Worm (Caenorhabditis elegans) whole organism, young adult: ENCODE results near the gene tat-6.

ENCODE experiments used
- C17E4.6 ChIP-seq: fragments of 200-800 bp; sonication (Bioruptor generic); IDR thresholded peaks from 2 replicates; pipeline ENCODE4 v1.3.6; 2022; ENCODE audit warnings: missing genetic modification reagents, missing genetic modification characterization, missing compliant biosample characterization
- F37B4.10 ChIP-seq: fragments of 200-800 bp; sonication (Bioruptor generic); IDR thresholded peaks from 2 replicates; pipeline ENCODE4 v1.3.6; 2022; ENCODE audit warnings: missing genetic modification characterization, missing compliant biosample characterization
- F39B2.1 ChIP-seq: fragments of 200-800 bp; sonication (Bioruptor generic); IDR thresholded peaks from 2 replicates; pipeline ENCODE4 v1.3.6; 2022; ENCODE audit warnings: missing genetic modification reagents, missing genetic modification characterization, missing compliant biosample characterization
- akir-1 ChIP-seq: fragments of 200-800 bp; sonication (Bioruptor generic); optimal IDR thresholded peaks from 2 replicates; lab custom pipeline; 2018; ENCODE audit warnings: mild to moderate bottlenecking, missing genetic modification characterization, moderate library complexity, missing compliant biosample characterization
- athp-1 ChIP-seq: sonication (generic microtip); optimal IDR thresholded peaks from 2 replicates; lab custom pipeline; 2017; ENCODE audit warnings: mild to moderate bottlenecking, missing genetic modification characterization, missing compliant biosample characterization
- attf-3 ChIP-seq: fragments of 200-800 bp; sonication (Bioruptor generic); conservative IDR thresholded peaks from 2 replicates; pipeline ENCODE4 v1.3.6; 2022; ENCODE audit warnings: missing genetic modification reagents, missing genetic modification characterization, missing compliant biosample characterization
- bed-1 ChIP-seq: fragments of 200-800 bp; sonication (Bioruptor generic); IDR thresholded peaks from 2 replicates; pipeline ENCODE4 v1.3.6; 2022; ENCODE audit warnings: missing genetic modification reagents, missing genetic modification characterization, missing compliant biosample characterization
- ccch-3 ChIP-seq: fragments of 200-800 bp; sonication (Bioruptor generic); optimal IDR thresholded peaks from 2 replicates; lab custom pipeline; 2018; ENCODE audit warnings: mild to moderate bottlenecking, missing genetic modification characterization, missing compliant biosample characterization
- cebp-1 ChIP-seq, 2 experiments: fragments of 200-800 bp in 1 of 2; sonication (Bioruptor generic) in 1 of 2; sonication (generic microtip) in 1 of 2; IDR thresholded peaks in 1 of 2; optimal IDR thresholded peaks in 1 of 2; 2 replicates each; pipeline versions ENCODE4 v1.3.6 to Lab custom; 2017 to 2022; ENCODE audit warnings: missing compliant biosample characterization in 2 of 2, missing genetic modification characterization in 2 of 2, mild to moderate bottlenecking in 1 of 2, missing genetic modification reagents in 1 of 2, moderate library complexity in 1 of 2
- ceh-40 ChIP-seq: fragments of 200-800 bp; sonication (Bioruptor generic); IDR thresholded peaks from 2 replicates; pipeline ENCODE4 v1.3.6; 2022; ENCODE audit warnings: missing genetic modification characterization, missing compliant biosample characterization
- ceh-58 ChIP-seq: fragments of 200-800 bp; sonication (Bioruptor generic); IDR thresholded peaks from 2 replicates; pipeline ENCODE4 v1.3.6; 2022; ENCODE audit warnings: missing genetic modification characterization, missing compliant biosample characterization
- die-1 ChIP-seq: sonication (generic microtip); optimal IDR thresholded peaks from 2 replicates; lab custom pipeline; 2016; ENCODE audit warnings: missing genotype, mild to moderate bottlenecking, missing genetic modification characterization, missing compliant biosample characterization
- dox-1 ChIP-seq: fragments of 200-800 bp; sonication (Bioruptor generic); IDR thresholded peaks from 2 replicates; pipeline ENCODE4 v1.3.6; 2022; ENCODE audit warnings: missing genetic modification reagents, missing genetic modification characterization, missing compliant biosample characterization
- dpff-1 ChIP-seq: sonication (generic microtip); optimal IDR thresholded peaks from 2 replicates; lab custom pipeline; 2017; ENCODE audit warnings: mild to moderate bottlenecking, missing genetic modification characterization, missing compliant biosample characterization
- dpl-1 ChIP-seq: fragments of 150-350 bp; optimal IDR thresholded peaks from 2 replicates; lab custom pipeline; 2014; ENCODE audit warnings: missing biosample characterization, missing genetic modification reagents, missing genetic modification characterization
- efl-1 ChIP-seq: fragments of 150-350 bp; optimal IDR thresholded peaks from 2 replicates; lab custom pipeline; 2014; ENCODE audit warnings: missing biosample characterization, missing genetic modification reagents, missing genetic modification characterization
- egl-44 ChIP-seq: fragments of 200-800 bp; sonication (Bioruptor generic); IDR thresholded peaks from 2 replicates; pipeline ENCODE4 v1.3.6; 2022; ENCODE audit warnings: missing genetic modification reagents, missing genetic modification characterization, missing compliant biosample characterization
- fkh-3 ChIP-seq: sonication (generic microtip); optimal IDR thresholded peaks from 2 replicates; lab custom pipeline; 2016; ENCODE audit warnings: mild to moderate bottlenecking, missing genetic modification characterization, missing compliant biosample characterization
- hmg-20 ChIP-seq: fragments of 200-800 bp; sonication (Bioruptor generic); IDR thresholded peaks from 2 replicates; pipeline ENCODE4 v1.3.6; 2022; ENCODE audit warnings: missing genetic modification reagents, missing genetic modification characterization, missing compliant biosample characterization
- hrde-1 ChIP-seq: sonication (generic microtip); optimal IDR thresholded peaks from 2 replicates; lab custom pipeline; 2016; ENCODE audit warnings: missing genetic modification characterization, mild to moderate bottlenecking, missing compliant biosample characterization, moderate library complexity, missing genotype, missing genetic modification reagents, borderline replicate concordance
- hsf-1 ChIP-seq: fragments of 200-800 bp; sonication (Bioruptor generic); IDR thresholded peaks from 2 replicates; pipeline ENCODE4 v1.3.6; 2022; ENCODE audit warnings: missing genetic modification reagents, missing genetic modification characterization, missing compliant biosample characterization
- let-526 ChIP-seq: fragments of 200-800 bp; sonication (Bioruptor generic); IDR thresholded peaks from 2 replicates; pipeline ENCODE4 v1.3.6; 2022; ENCODE audit warnings: missing genetic modification reagents, missing genetic modification characterization, missing compliant biosample characterization
- let-607 ChIP-seq, 2 experiments: fragments of 200-800 bp in 1 of 2; sonication (Bioruptor generic) in 1 of 2; sonication (generic microtip) in 1 of 2; optimal IDR thresholded peaks; 2 replicates each; lab custom pipeline; 2016 to 2018; ENCODE audit warnings: mild to moderate bottlenecking in 2 of 2, missing compliant biosample characterization in 2 of 2, missing genetic modification characterization in 2 of 2, moderate library complexity in 2 of 2, missing genotype in 1 of 2
- lin-26 ChIP-seq: fragments of 200-800 bp; sonication (Bioruptor generic); IDR thresholded peaks from 2 replicates; pipeline ENCODE4 v1.3.6; 2022; ENCODE audit warnings: missing genetic modification reagents, missing genetic modification characterization, missing compliant biosample characterization
- madf-6 ChIP-seq: fragments of 200-800 bp; sonication (Bioruptor generic); IDR thresholded peaks from 2 replicates; pipeline ENCODE4 v1.3.6; 2022; ENCODE audit warnings: missing genetic modification reagents, missing genetic modification characterization, missing compliant biosample characterization
- mel-28 ChIP-seq: sonication (generic microtip); optimal IDR thresholded peaks from 2 replicates; lab custom pipeline; 2016; ENCODE audit warnings: borderline replicate concordance, mild to moderate bottlenecking, missing genetic modification characterization, missing compliant biosample characterization
- mes-4 ChIP-seq: sonication (generic microtip); optimal IDR thresholded peaks from 2 replicates; lab custom pipeline; 2016; ENCODE audit warnings: missing genotype, missing genetic modification characterization, missing compliant biosample characterization
- nfya-1 ChIP-seq: sonication (generic microtip); optimal IDR thresholded peaks from 2 replicates; lab custom pipeline; 2017; ENCODE audit warnings: antibody characterized with exemption, missing compliant biosample characterization, missing genetic modification characterization, borderline replicate concordance; ENCODE audit not compliant: insufficient read depth
- nfya-2 ChIP-seq: fragments of 200-800 bp; sonication (Bioruptor generic); IDR thresholded peaks from 2 replicates; pipeline ENCODE4 v1.3.6; 2022; ENCODE audit warnings: missing genetic modification reagents, missing genetic modification characterization, missing compliant biosample characterization
- nfyb-1 ChIP-seq: fragments of 200-800 bp; sonication (Bioruptor generic); IDR thresholded peaks from 2 replicates; pipeline ENCODE4 v1.3.6; 2022; ENCODE audit warnings: missing genetic modification reagents, missing genetic modification characterization, missing compliant biosample characterization
- nhr-120 ChIP-seq: fragments of 200-800 bp; sonication (Bioruptor generic); IDR thresholded peaks from 2 replicates; pipeline ENCODE4 v1.3.6; 2022; ENCODE audit warnings: missing genetic modification characterization, missing compliant biosample characterization
- nhr-179 ChIP-seq: sonication (generic microtip); optimal IDR thresholded peaks from 2 replicates; lab custom pipeline; 2016; ENCODE audit warnings: mild to moderate bottlenecking, missing genetic modification characterization, missing compliant biosample characterization
- nhr-27 ChIP-seq: fragments of 200-800 bp; sonication (Bioruptor generic); optimal IDR thresholded peaks from 2 replicates; lab custom pipeline; 2018; ENCODE audit warnings: mild to moderate bottlenecking, missing genetic modification characterization, moderate library complexity, missing compliant biosample characterization
- nhr-80 ChIP-seq: sonication (generic microtip); optimal IDR thresholded peaks from 2 replicates; lab custom pipeline; 2016; ENCODE audit warnings: missing genetic modification characterization, missing compliant biosample characterization
- rcor-1 ChIP-seq: fragments of 200-800 bp; sonication (Bioruptor generic); IDR thresholded peaks from 2 replicates; pipeline ENCODE4 v1.3.6; 2022; ENCODE audit warnings: missing genetic modification reagents, missing genetic modification characterization, missing compliant biosample characterization
- repo-1 ChIP-seq: sonication (generic microtip); optimal IDR thresholded peaks from 2 replicates; lab custom pipeline; 2017; ENCODE audit warnings: mild to moderate bottlenecking, missing genetic modification characterization, missing compliant biosample characterization
- snpc-1.3 ChIP-seq: sonication (generic microtip); optimal IDR thresholded peaks from 2 replicates; lab custom pipeline; 2017; ENCODE audit warnings: missing genetic modification characterization, mild to moderate bottlenecking, missing compliant biosample characterization, antibody characterized with exemption, moderate library complexity, missing genotype, missing genetic modification reagents; ENCODE audit not compliant: insufficient read depth
- tlf-1 ChIP-seq: fragments of 200-800 bp; sonication (Bioruptor generic); optimal IDR thresholded peaks from 2 replicates; lab custom pipeline; 2018; ENCODE audit warnings: mild to moderate bottlenecking, missing genetic modification characterization, missing compliant biosample characterization
- zfh-2 ChIP-seq: fragments of 200-800 bp; sonication (Bioruptor generic); conservative IDR thresholded peaks from 2 replicates; pipeline ENCODE4 v1.3.6; 2022; ENCODE audit warnings: missing genetic modification reagents, missing genetic modification characterization, missing compliant biosample characterization
- ztf-25 ChIP-seq: fragments of 200-800 bp; sonication (Bioruptor generic); IDR thresholded peaks from 2 replicates; pipeline ENCODE4 v1.3.6; 2022; ENCODE audit warnings: missing genetic modification reagents, missing genetic modification characterization, missing compliant biosample characterization
- ztf-6 ChIP-seq: fragments of 200-800 bp; sonication (Bioruptor generic); IDR thresholded peaks from 2 replicates; pipeline ENCODE4 v1.3.6; 2022; ENCODE audit warnings: missing genetic modification reagents, missing genetic modification characterization, missing compliant biosample characterization

The tat-6 gene

DNA sequence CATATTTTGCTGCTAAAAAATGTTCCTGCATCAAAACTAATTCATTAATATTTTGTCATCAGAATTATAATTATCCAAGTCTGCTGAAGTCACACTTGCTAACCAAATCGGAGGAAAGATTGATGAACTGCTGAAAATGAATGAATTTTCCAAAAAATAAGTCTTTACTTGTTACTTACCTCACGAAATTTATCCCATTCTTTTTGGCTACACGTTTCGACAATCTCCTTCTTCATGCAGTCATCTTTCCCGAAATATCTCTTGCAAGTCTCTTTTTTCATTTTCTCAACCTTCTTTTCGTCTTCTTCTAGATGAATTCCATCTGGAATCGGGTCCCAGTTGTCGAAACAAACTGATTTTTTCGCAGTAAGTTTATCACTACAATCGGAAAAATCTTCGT lies 29.5 kb downstream of the tat-6 start:
- TF ChIP-seq nhr-27 (tag; lab: Kevin White, UChicago) = no peak
- TF ChIP-seq, all 124 proteins: peak for 0

DNA sequence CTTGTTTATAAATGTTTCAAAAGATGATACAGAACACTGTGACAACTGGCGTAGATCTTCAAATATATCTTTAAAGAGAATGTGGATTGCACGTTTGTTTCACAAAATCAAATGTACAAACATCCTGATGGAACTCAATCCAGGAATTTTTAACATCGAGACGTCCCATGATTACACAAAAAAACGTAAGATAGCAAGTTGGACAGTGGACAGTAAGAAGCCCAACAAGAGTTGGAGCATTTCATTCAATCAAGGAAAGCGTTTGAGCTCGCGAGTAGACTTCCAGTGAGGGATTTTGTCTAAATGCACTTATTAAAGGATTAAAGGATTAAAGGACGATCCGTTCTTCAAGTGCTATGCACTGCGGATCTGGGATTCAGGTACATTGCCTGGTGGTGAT lies 30.3 kb downstream of the tat-6 start, which contains the start of gene C36C5.12:
TSS of gene C36C5.12 (minus strand) at position 101 of the 400 bp plus-strand sequence.
- TF ChIP-seq madf-6 (GFP tag; lab: Robert Waterston, UW) (no peak), ztf-6 (GFP tag; lab: Robert Waterston, UW) (no peak), C17E4.6 (no peak), egl-44 (GFP tag; lab: Robert Waterston, UW) (no peak), nhr-120 (GFP tag; lab: Robert Waterston, UW) (no peak)

DNA sequence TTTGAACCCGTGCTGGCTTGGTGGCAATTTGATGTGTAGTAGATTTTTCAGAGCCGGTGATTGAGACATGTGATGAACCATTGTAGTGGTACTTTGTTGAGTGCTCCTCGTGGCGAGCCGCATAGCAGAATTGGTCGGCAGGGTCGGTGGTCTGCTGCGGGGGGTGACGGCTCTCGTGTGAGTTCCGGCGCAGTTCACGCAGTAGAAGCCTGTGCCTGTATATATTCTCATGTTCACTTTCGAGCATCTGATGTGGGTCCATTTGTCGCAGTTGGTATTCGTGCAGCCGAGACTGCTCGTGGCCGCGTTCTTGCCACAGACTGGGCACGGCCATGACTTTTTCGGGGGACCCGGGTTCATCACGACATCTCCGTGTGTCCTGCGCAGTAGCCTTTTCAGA lies 33.4 kb downstream of the tat-6 start:
- TF ChIP-seq zfh-2 (GFP tag; lab: Robert Waterston, UW) = peak; percentile 67
- no peak for TF ChIP-seq fkh-3 (tag; lab: Kevin White, UChicago)

DNA sequence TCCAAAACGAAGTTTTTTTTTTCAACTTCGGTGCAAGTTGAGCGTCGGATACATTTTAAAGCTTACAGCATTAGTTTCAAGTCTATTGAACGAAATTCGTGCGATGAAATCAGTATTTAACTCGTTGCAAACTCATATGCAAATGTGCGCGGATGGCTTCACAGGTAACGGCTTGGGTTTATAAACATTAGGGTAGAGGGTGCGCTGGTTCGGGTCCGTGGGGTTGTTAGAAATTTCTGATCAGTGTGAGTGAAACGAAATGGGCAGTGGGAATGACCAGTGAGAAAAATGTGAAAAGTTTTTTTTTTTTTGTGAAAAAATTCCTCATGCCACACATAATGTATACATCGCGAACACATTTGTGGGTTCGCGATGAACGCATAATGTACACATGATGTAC lies 34.2 kb downstream of the tat-6 start:
- TF ChIP-seq nhr-179 = no peak
- no peak for TF ChIP-seq dpff-1 (tag; lab: Kevin White, UChicago)
- TF ChIP-seq ztf-25 (GFP tag; lab: Robert Waterston, UW) = no peak
- peak; percentile 9 for TF ChIP-seq dpl-1 (GFP tag; lab: Kevin White, UChicago)
- no peak for TF ChIP-seq let-526 (GFP tag; lab: Robert Waterston, UW)
- TF ChIP-seq nfyb-1 = peak; percentile 62; the same call in 1 of the 2 replicates
- TF ChIP-seq die-1 (tag; lab: Kevin White, UChicago) = peak; percentile 73
- no peak for TF ChIP-seq tlf-1 (GFP tag; lab: Kevin White, UChicago)
- 0 out of 2 replicates have a peak, but pooled peaks have one; percentile 58 for TF ChIP-seq bed-1 (GFP tag; lab: Robert Waterston, UW)
- no peak for TF ChIP-seq nhr-80 (tag; lab: Kevin White, UChicago)
- no peak for TF ChIP-seq C17E4.6
- peak; percentile 66 for TF ChIP-seq rcor-1
- peak; percentile 59; the same call in 1 of the 2 replicates for TF ChIP-seq dox-1 (GFP tag; lab: Robert Waterston, UW)
- TF ChIP-seq F37B4.10 = no peak
- TF ChIP-seq nhr-27 (tag; lab: Kevin White, UChicago) = no peak
- TF ChIP-seq nfya-2 = no peak
- no peak for TF ChIP-seq ceh-40 (GFP tag; lab: Robert Waterston, UW)
- no peak for TF ChIP-seq nhr-120 (GFP tag; lab: Robert Waterston, UW)
- TF ChIP-seq egl-44 (GFP tag; lab: Robert Waterston, UW) = 0 out of 2 replicates have a peak, but pooled peaks have one; percentile 23
- TF ChIP-seq hrde-1 (tag; lab: Kevin White, UChicago) = no peak
- peak; percentile 77; the same call in 1 of the 2 replicates for TF ChIP-seq ceh-58 (GFP tag; lab: Robert Waterston, UW)
- no peak for TF ChIP-seq snpc-1.3 (tag; lab: Kevin White, UChicago)
- TF ChIP-seq mes-4 (tag; lab: Kevin White, UChicago) = peak; percentile 28
- no peak for TF ChIP-seq let-607 (tag; optimal IDR thresholded peaks at IDR 0.05; lab: Kevin White, UChicago)
- 0 out of 2 replicates have a peak, but pooled peaks have one; percentile 6 for TF ChIP-seq hmg-20 (GFP tag; lab: Robert Waterston, UW)
- peak; percentile 48 for TF ChIP-seq athp-1 (tag; lab: Kevin White, UChicago)
- no peak for TF ChIP-seq attf-3
- TF ChIP-seq fkh-3 (tag; lab: Kevin White, UChicago) = no peak
- no peak for TF ChIP-seq cebp-1 (GFP tag; IDR thresholded peaks at IDR 0.05; lab: Robert Waterston, UW)
- no peak for TF ChIP-seq cebp-1 (tag; optimal IDR thresholded peaks at IDR 0.05; lab: Kevin White, UChicago)
- TF ChIP-seq akir-1 (GFP tag; lab: Kevin White, UChicago) = no peak
- TF ChIP-seq F39B2.1 (GFP tag; lab: Robert Waterston, UW) = no peak
- no peak for TF ChIP-seq efl-1
- TF ChIP-seq nfya-1 (tag; lab: Kevin White, UChicago) = no peak
- peak; percentile 90 for TF ChIP-seq lin-26 (GFP tag; lab: Robert Waterston, UW)
- TF ChIP-seq hsf-1 (GFP tag; lab: Robert Waterston, UW) = peak; percentile 49; the same call in 1 of the 2 replicates
- TF ChIP-seq repo-1 = no peak
- TF ChIP-seq ccch-3 (GFP tag; lab: Kevin White, UChicago) = no peak
- no peak for TF ChIP-seq mel-28
